Fruit fly (Drosophila melanogaster) whole organism: ENCODE data around the gene st.

Source experiments
- CG8478 ChIP-seq: fragments of >200 bp; optimal IDR thresholded peaks from 2 replicates; lab custom pipeline; 2018; ENCODE audit warnings: inconsistent platforms
- pan ChIP-seq: fragments of >200 bp; optimal IDR thresholded peaks from 2 replicates; lab custom pipeline; 2017
- usp ChIP-seq: fragments of >200 bp; optimal IDR thresholded peaks from 2 replicates; lab custom pipeline; 2017; ENCODE audit warnings: missing biosample characterization, missing genetic modification characterization, mixed read lengths

- TF ChIP-seq pan (no peak), usp (GFP tag; lab: Kevin White, UChicago) (no peak), CG8478 (lab: Kevin White, UChicago) (no peak)
Observed at dm6 chr3L:16478608-16479203, 18.7 kb upstream of the st start.
